4 fruit fly cellular contexts compared by ENCODE assay signal in the genomic region with DNA sequence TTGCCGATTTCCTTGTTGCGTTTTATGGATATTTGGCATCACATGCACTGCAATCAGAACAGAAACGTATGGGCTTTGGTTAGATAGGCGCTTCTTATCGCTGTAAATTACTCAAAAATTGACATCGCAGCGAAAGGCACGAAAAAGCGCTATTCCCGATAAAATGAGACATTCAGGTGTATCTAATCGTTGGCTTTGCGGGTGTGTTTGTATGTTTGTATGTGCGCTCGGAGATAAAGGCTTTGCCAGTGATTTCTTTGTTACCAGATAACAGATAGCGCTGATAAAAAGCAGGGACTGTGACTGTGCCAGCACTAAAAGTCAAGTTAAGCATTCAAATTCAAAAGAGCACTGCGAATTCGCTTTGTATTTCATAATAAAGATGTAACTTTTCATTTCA.
TF ChIP-seq lines count a peak whose summit lies in the region.

No protein-coding gene starts in this region.

- TF ChIP-seq CTCF in whole organism, embryonic (GFP tag; optimal IDR thresholded peaks at IDR 0.05; lab: Kevin White, UChicago): no peak

TF ChIP-seq in whole organism, adult, 20 proteins besides CTCF, POLR2A, EP300 and RAD21:
- TF ChIP-seq kay (GFP tag; lab: Kevin White, UChicago; ENCODE audit: borderline replicate concordance) (peak; percentile 59), cnc (optimal IDR thresholded peaks at IDR 0.05; lab: Kevin White, UChicago) (no peak)

TF ChIP-seq in whole organism, embryonic, 481 proteins besides CTCF, POLR2A, EP300 and RAD21:
- TF ChIP-seq prd (optimal IDR thresholded peaks at IDR 0.05; lab: Kevin White, UChicago) (no peak), prd (GFP tag; IDR thresholded peaks at IDR 0.05; lab: Robert Waterston, UW) (no peak), grn (GFP tag; optimal IDR thresholded peaks at IDR 0.05; lab: Kevin White, UChicago) (peak; percentile 46), exex (tag; optimal IDR thresholded peaks at IDR 0.05; lab: Kevin White, UChicago) (peak; percentile 70), CG30431 (GFP tag; optimal IDR thresholded peaks at IDR 0.05; lab: Kevin White, UChicago) (no peak), sug (tag; optimal IDR thresholded peaks at IDR 0.05; lab: Kevin White, UChicago) (peak; percentile 41), mirr (GFP tag; optimal IDR thresholded peaks at IDR 0.05; lab: Kevin White, UChicago) (peak; percentile 70), CG34376 (GFP tag; optimal IDR thresholded peaks at IDR 0.05; lab: Kevin White, UChicago) (peak; percentile 42), Lhr (GFP tag; optimal IDR thresholded peaks at IDR 0.05; lab: Kevin White, UChicago) (no peak), ci (GFP tag; IDR thresholded peaks at IDR 0.05; lab: Robert Waterston, UW) (0 out of 3 replicates have a peak, but pooled peaks have one; percentile 21), CG12071 (GFP tag; optimal IDR thresholded peaks at IDR 0.05; lab: Kevin White, UChicago) (no peak), ken (GFP tag; IDR thresholded peaks at IDR 0.05; lab: Robert Waterston, UW) (0 out of 3 replicates have a peak, but pooled peaks have one; percentile 28), so (GFP tag; IDR thresholded peaks at IDR 0.05; lab: Robert Waterston, UW) (0 out of 3 replicates have a peak, but pooled peaks have one; percentile 12), GATAe (GFP tag; conservative IDR thresholded peaks at IDR 0.05; lab: Robert Waterston, UW) (peak; percentile 76)
TF ChIP-seq in whole organism, embryonic: peak in this region for 9.

TF ChIP-seq in whole organism, prepupa, 60 proteins besides CTCF, POLR2A, EP300 and RAD21:
- TF ChIP-seq Eip93F (GFP tag; optimal IDR thresholded peaks at IDR 0.05; lab: Kevin White, UChicago): peak; percentile 29
- TF ChIP-seq vri (GFP tag; optimal IDR thresholded peaks at IDR 0.05; lab: Kevin White, UChicago): peak; percentile 19
- no peak for TF ChIP-seq spab (GFP tag; optimal IDR thresholded peaks at IDR 0.05; lab: Kevin White, UChicago)
- TF ChIP-seq acj6 (GFP tag; optimal IDR thresholded peaks at IDR 0.05; lab: Kevin White, UChicago): no peak
- no peak for TF ChIP-seq CG1621 (tag; optimal IDR thresholded peaks at IDR 0.05; lab: Kevin White, UChicago)

TF ChIP-seq in whole organism, wandering third instar larva, 38 proteins besides CTCF, POLR2A, EP300 and RAD21:
- TF ChIP-seq tai (GFP tag; optimal IDR thresholded peaks at IDR 0.05; lab: Kevin White, UChicago) (peak; percentile 6), Hnf4 (GFP tag; optimal IDR thresholded peaks at IDR 0.05; lab: Kevin White, UChicago) (no peak), Rel (GFP tag; optimal IDR thresholded peaks at IDR 0.05; lab: Kevin White, UChicago) (no peak), Rel (tag; optimal IDR thresholded peaks at IDR 0.05; lab: Kevin White, UChicago) (peak; percentile 2), foxo (GFP tag; optimal IDR thresholded peaks at IDR 0.05; lab: Kevin White, UChicago) (no peak)
